Fruit fly (Drosophila melanogaster) whole organism, embryonic: Measurements from ENCODE around the gene CG46523.
A peak's percentile ranks its signal among the peaks of the same experiment; 100 is the strongest.

Experiments
- Atf3 ChIP-seq: fragments of 200-800 bp; sonication (Bioruptor generic); optimal IDR thresholded peaks from 3 replicates; lab custom pipeline; 2016; ENCODE audit warnings: missing biosample characterization, missing genetic modification characterization
- Bgb ChIP-seq: fragments of 200-800 bp; sonication (Bioruptor generic); IDR thresholded peaks from 2 replicates; pipeline ENCODE4 v1.3.6; 2022; ENCODE audit warnings: missing biosample characterization, missing genetic modification characterization; ENCODE audit not compliant: partially characterized antibody
- CG10366 ChIP-seq: fragments of 200-800 bp; sonication (Bioruptor generic); IDR thresholded peaks from 2 replicates; pipeline ENCODE4 v1.3.6; 2022; ENCODE audit warnings: missing biosample characterization, missing genetic modification characterization
- CG10462 ChIP-seq: fragments of 200-800 bp; sonication (Bioruptor generic); optimal IDR thresholded peaks from 2 replicates; lab custom pipeline; 2016; ENCODE audit warnings: missing biosample characterization, missing genetic modification characterization
- CG10654 ChIP-seq: fragments of 200-800 bp; sonication (Bioruptor generic); optimal IDR thresholded peaks from 2 replicates; lab custom pipeline; 2016; ENCODE audit warnings: missing biosample characterization, missing genetic modification characterization
- CG11696 ChIP-seq: fragments of 200-800 bp; sonication (Bioruptor generic); IDR thresholded peaks from 2 replicates; pipeline ENCODE4 v1.3.6; 2022; ENCODE audit warnings: missing biosample characterization, missing genetic modification characterization
- CG12155 ChIP-seq: fragments of 200-800 bp; sonication (Bioruptor generic); optimal IDR thresholded peaks from 3 replicates; lab custom pipeline; 2016; ENCODE audit warnings: missing biosample characterization, missing genetic modification characterization
- CG13123 ChIP-seq: fragments of 200-800 bp; sonication (Bioruptor generic); optimal IDR thresholded peaks from 2 replicates; lab custom pipeline; 2016; ENCODE audit warnings: missing biosample characterization, missing genetic modification characterization
- CG14965 ChIP-seq: fragments of 200-800 bp; sonication (Bioruptor generic); optimal IDR thresholded peaks from 2 replicates; lab custom pipeline; 2016; ENCODE audit warnings: missing biosample characterization, missing genetic modification characterization, borderline replicate concordance
- CG1529 ChIP-seq: fragments of 200-800 bp; sonication (Bioruptor generic); optimal IDR thresholded peaks from 3 replicates; lab custom pipeline; 2018; ENCODE audit warnings: missing biosample characterization, missing genetic modification characterization
- CG16779 ChIP-seq: fragments of 200-800 bp; sonication (Bioruptor generic); IDR thresholded peaks from 2 replicates; pipeline ENCODE4 v1.3.6; 2022; ENCODE audit warnings: missing biosample characterization, missing genetic modification characterization
- CG16815 ChIP-seq: fragments of 200-800 bp; sonication (Bioruptor generic); optimal IDR thresholded peaks from 3 replicates; lab custom pipeline; 2017; ENCODE audit warnings: missing biosample characterization, mild to moderate bottlenecking, missing genetic modification characterization
- CG2202 ChIP-seq: fragments of 200-800 bp; sonication (Bioruptor generic); optimal IDR thresholded peaks from 2 replicates; lab custom pipeline; 2018; ENCODE audit warnings: missing biosample characterization, mild to moderate bottlenecking, missing genetic modification characterization
- CG33213 ChIP-seq: fragments of 200-800 bp; sonication (Bioruptor generic); optimal IDR thresholded peaks from 3 replicates; lab custom pipeline; 2016; ENCODE audit warnings: missing biosample characterization, missing genetic modification characterization
- CG3847 ChIP-seq: fragments of 200-800 bp; sonication (Bioruptor generic); IDR thresholded peaks from 2 replicates; pipeline ENCODE4 v1.3.6; 2022; ENCODE audit warnings: missing biosample characterization, missing genetic modification characterization
- CG4404 ChIP-seq: fragments of 200-800 bp; sonication (Bioruptor generic); IDR thresholded peaks from 2 replicates; pipeline ENCODE4 v1.3.6; 2022; ENCODE audit warnings: missing biosample characterization, missing genetic modification characterization
- CG4854 ChIP-seq: fragments of 200-800 bp; sonication (Bioruptor generic); optimal IDR thresholded peaks from 2 replicates; lab custom pipeline; 2016; ENCODE audit warnings: missing biosample characterization, missing genetic modification characterization, inconsistent platforms
- CG6813 ChIP-seq: fragments of 200-800 bp; sonication (Bioruptor generic); optimal IDR thresholded peaks from 2 replicates; lab custom pipeline; 2017; ENCODE audit warnings: missing biosample characterization, missing genetic modification characterization, mild to moderate bottlenecking, moderate library complexity, missing genetic modification reagents
- CG6854 ChIP-seq: fragments of 200-800 bp; sonication (Bioruptor generic); optimal IDR thresholded peaks from 3 replicates; lab custom pipeline; 2017; ENCODE audit warnings: missing biosample characterization, mild to moderate bottlenecking, missing genetic modification characterization
- CG7963 ChIP-seq: fragments of 200-800 bp; sonication (Bioruptor generic); IDR thresholded peaks from 3 replicates; pipeline ENCODE4 v1.3.6; 2022; ENCODE audit warnings: missing biosample characterization, missing genetic modification characterization; ENCODE audit not compliant: partially characterized antibody
- CG8290 ChIP-seq, 3 experiments: fragments of 200-800 bp; sonication (Bioruptor generic); optimal IDR thresholded peaks; 2 replicates each; lab custom pipeline; 2016 to 2019; ENCODE audit warnings: missing biosample characterization in 3 of 3, missing genetic modification characterization in 3 of 3, mild to moderate bottlenecking in 2 of 3, moderate library complexity in 1 of 3
- CkIIα-i1 ChIP-seq: fragments of 200-800 bp; sonication (Bioruptor generic); IDR thresholded peaks from 2 replicates; pipeline ENCODE4 v1.3.6; 2022; ENCODE audit warnings: missing biosample characterization, missing genetic modification characterization
- Dll ChIP-seq: fragments of 200-800 bp; sonication (Bioruptor generic); IDR thresholded peaks from 4 replicates; pipeline ENCODE4 v1.3.6; 2022; ENCODE audit warnings: missing biosample characterization, missing genetic modification characterization; ENCODE audit not compliant: partially characterized antibody
- Dref ChIP-seq: fragments of 200-800 bp; sonication (Bioruptor generic); IDR thresholded peaks from 2 replicates; pipeline ENCODE4 v1.3.6; 2022; ENCODE audit warnings: missing biosample characterization, missing genetic modification characterization
- Elba2 ChIP-seq: fragments of 200-800 bp; sonication (Bioruptor generic); optimal IDR thresholded peaks from 3 replicates; lab custom pipeline; 2016; ENCODE audit warnings: missing biosample characterization, missing genetic modification characterization
- Fer2 ChIP-seq: fragments of 200-800 bp; sonication (Bioruptor generic); optimal IDR thresholded peaks from 2 replicates; lab custom pipeline; 2018; ENCODE audit warnings: missing biosample characterization, mild to moderate bottlenecking, missing genetic modification characterization, moderate library complexity
- HmgZ ChIP-seq: fragments of 200-800 bp; sonication (Bioruptor generic); optimal IDR thresholded peaks from 2 replicates; lab custom pipeline; 2018; ENCODE audit warnings: missing biosample characterization, mild to moderate bottlenecking, missing genetic modification characterization
- Hr39 ChIP-seq: fragments of >200 bp; optimal IDR thresholded peaks from 2 replicates; lab custom pipeline; 2017
- Hsf ChIP-seq: fragments of 200-800 bp; sonication (Bioruptor generic); optimal IDR thresholded peaks from 3 replicates; lab custom pipeline; 2016; ENCODE audit warnings: missing biosample characterization, missing genetic modification characterization
- Lim3 ChIP-seq: fragments of 200-800 bp; sonication (Bioruptor generic); IDR thresholded peaks from 2 replicates; pipeline ENCODE4 v1.3.6; 2022; ENCODE audit warnings: missing biosample characterization, missing genetic modification characterization
- MBD-R2 ChIP-seq: fragments of 200-800 bp; sonication (Bioruptor generic); IDR thresholded peaks from 2 replicates; pipeline ENCODE4 v1.3.6; 2022; ENCODE audit warnings: missing biosample characterization, missing genetic modification characterization
- Mrtf ChIP-seq: fragments of 200-800 bp; sonication (Bioruptor generic); IDR thresholded peaks from 3 replicates; pipeline ENCODE4 v1.3.6; 2022; ENCODE audit warnings: missing biosample characterization, missing genetic modification characterization
- NC2α ChIP-seq: fragments of 200-800 bp; sonication (Bioruptor generic); optimal IDR thresholded peaks from 2 replicates; lab custom pipeline; 2016; ENCODE audit warnings: missing biosample characterization, missing genetic modification characterization
- Pdp1 ChIP-seq, 2 experiments: fragments of 200-800 bp; sonication (Bioruptor generic); optimal IDR thresholded peaks; 3 replicates each; lab custom pipeline; 2016; ENCODE audit warnings: missing biosample characterization in 2 of 2, missing genetic modification characterization in 2 of 2, mild to moderate bottlenecking in 1 of 2, moderate library complexity in 1 of 2
- Spps ChIP-seq: fragments of 200-800 bp; sonication (Bioruptor generic); optimal IDR thresholded peaks from 2 replicates; lab custom pipeline; 2018; ENCODE audit warnings: missing biosample characterization, mild to moderate bottlenecking, missing genetic modification characterization
- Ssrp ChIP-seq: fragments of 200-800 bp; sonication (Bioruptor generic); optimal IDR thresholded peaks from 2 replicates; lab custom pipeline; 2018; ENCODE audit warnings: missing biosample characterization, mild to moderate bottlenecking, missing genetic modification characterization, moderate library complexity
- Usf ChIP-seq: fragments of 200-800 bp; sonication (Bioruptor generic); optimal IDR thresholded peaks from 2 replicates; lab custom pipeline; 2017; ENCODE audit warnings: missing genotype, missing biosample characterization, missing genetic modification characterization
- bigmax ChIP-seq: fragments of 200-800 bp; sonication (Bioruptor generic); optimal IDR thresholded peaks from 2 replicates; lab custom pipeline; 2018; ENCODE audit warnings: missing biosample characterization, mild to moderate bottlenecking, missing genetic modification characterization
- corto ChIP-seq: fragments of 200-800 bp; sonication (Bioruptor generic); optimal IDR thresholded peaks from 2 replicates; lab custom pipeline; 2016; ENCODE audit warnings: missing biosample characterization, mild to moderate bottlenecking, missing genetic modification characterization, moderate library complexity
- dan ChIP-seq: fragments of 200-800 bp; sonication (Bioruptor generic); IDR thresholded peaks from 2 replicates; pipeline ENCODE4 v1.3.6; 2022; ENCODE audit warnings: missing biosample characterization, missing genetic modification characterization
- ftz-f1 ChIP-seq: fragments of 200-800 bp; sonication (Bioruptor generic); optimal IDR thresholded peaks from 2 replicates; lab custom pipeline; 2016; ENCODE audit warnings: missing biosample characterization, missing genetic modification characterization
- h ChIP-seq: fragments of >200 bp; optimal IDR thresholded peaks from 2 replicates; lab custom pipeline; 2017
- insv ChIP-seq, 2 experiments: fragments of 200-800 bp; sonication (Bioruptor generic); optimal IDR thresholded peaks; 3 replicates each; lab custom pipeline; 2016 to 2018; ENCODE audit warnings: missing biosample characterization in 2 of 2, missing genetic modification characterization in 2 of 2
- pb ChIP-seq: fragments of 200-800 bp; sonication (Bioruptor generic); optimal IDR thresholded peaks from 3 replicates; lab custom pipeline; 2016; ENCODE audit warnings: missing biosample characterization, missing genetic modification characterization
- rib ChIP-seq: fragments of 200-800 bp; sonication (Bioruptor generic); IDR thresholded peaks from 2 replicates; pipeline ENCODE4 v1.3.6; 2022; ENCODE audit warnings: missing biosample characterization, missing genetic modification characterization
- slou ChIP-seq: fragments of 200-800 bp; sonication (Bioruptor generic); optimal IDR thresholded peaks from 3 replicates; lab custom pipeline; 2016; ENCODE audit warnings: missing biosample characterization, missing genetic modification characterization
- sr ChIP-seq: fragments of 200-800 bp; sonication (Bioruptor generic); IDR thresholded peaks from 3 replicates; pipeline ENCODE4 v1.3.6; 2022; ENCODE audit warnings: missing biosample characterization, missing genetic modification characterization
- tna ChIP-seq: fragments of 200-800 bp; sonication (Bioruptor generic); IDR thresholded peaks from 2 replicates; pipeline ENCODE4 v1.3.6; 2022; ENCODE audit warnings: missing biosample characterization, missing genetic modification characterization; ENCODE audit not compliant: partially characterized antibody
- unc-4 ChIP-seq: fragments of 200-800 bp; sonication (Bioruptor generic); IDR thresholded peaks from 2 replicates; pipeline ENCODE4 v1.3.6; 2022; ENCODE audit warnings: missing biosample characterization, missing genetic modification characterization; ENCODE audit not compliant: partially characterized antibody
- zfh1 ChIP-seq: fragments of 200-800 bp; sonication (Bioruptor generic); IDR thresholded peaks from 3 replicates; pipeline ENCODE4 v1.3.6; 2022; ENCODE audit warnings: missing biosample characterization, missing genetic modification characterization

CG46523 gene

DNA sequence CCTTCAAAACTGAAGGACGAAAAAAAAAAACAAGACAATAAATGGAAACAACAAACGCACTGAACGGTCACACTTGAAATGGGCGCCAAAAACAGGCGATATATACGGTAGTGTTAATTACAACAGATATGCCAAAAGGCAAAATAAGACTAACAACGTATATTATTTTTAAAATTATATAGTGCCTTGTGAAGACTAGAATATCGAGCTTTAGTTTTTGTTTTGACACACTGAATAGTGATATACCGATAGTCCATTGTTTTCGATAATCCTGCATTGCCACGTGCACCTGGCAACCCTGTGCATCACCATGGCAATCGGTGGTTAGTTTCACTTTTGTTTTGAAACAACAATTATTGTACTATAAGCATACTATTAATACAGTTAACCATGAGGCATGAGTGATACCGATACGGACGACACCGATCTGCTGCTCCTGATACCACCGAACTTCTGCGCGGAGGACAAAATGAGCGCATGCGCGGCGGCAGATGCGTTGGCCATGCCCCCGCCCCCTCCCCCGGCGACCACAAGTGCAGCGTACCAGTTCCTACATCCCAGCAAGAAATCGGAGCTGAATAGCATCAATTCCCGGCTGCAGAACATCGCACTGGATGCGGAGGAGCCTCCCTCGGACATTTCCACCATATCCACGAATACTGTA is 8.7 kb upstream of the CG46523 start, which contains the start of the genes mu2 and Cnb (continued):
- TF ChIP-seq Dll (GFP tag; lab: Robert Waterston, UW) (peak; percentile 86), CG33213 (GFP tag; lab: Kevin White, UChicago) (no peak), Dref (GFP tag; lab: Robert Waterston, UW) (peak; percentile 68), CG4404 (GFP tag; lab: Robert Waterston, UW) (no peak), CG12155 (GFP tag; lab: Kevin White, UChicago) (no peak), ftz-f1 (GFP tag; lab: Kevin White, UChicago) (no peak), CG7963 (GFP tag; lab: Robert Waterston, UW) (0 out of 3 replicates have a peak, but pooled peaks have one; percentile 47), CG2202 (no peak), Hr39 (lab: Kevin White, UChicago) (peak; percentile 48), CG3847 (GFP tag; lab: Robert Waterston, UW) (peak; percentile 82), CG10462 (GFP tag; lab: Kevin White, UChicago) (no peak), CG10366 (GFP tag; lab: Robert Waterston, UW) (no peak), Hsf (peak; percentile 22), CG8290 (GFP tag; optimal IDR thresholded peaks at IDR 0.05; lab: Kevin White, UChicago) (no peak), CG8290 (tag; optimal IDR thresholded peaks at IDR 0.05; lab: Kevin White, UChicago) (no peak), NC2α (GFP tag; lab: Kevin White, UChicago) (no peak), bigmax (GFP tag; lab: Kevin White, UChicago) (no peak), CG14965 (GFP tag; lab: Kevin White, UChicago) (no peak), CG6854 (GFP tag; lab: Kevin White, UChicago) (no peak), h (lab: Kevin White, UChicago) (no peak), zfh1 (no peak), CG4854 (GFP tag; lab: Kevin White, UChicago) (no peak), CkIIα-i1 (GFP tag; lab: Robert Waterston, UW) (no peak), CG11696 (GFP tag; lab: Robert Waterston, UW) (no peak), Mrtf (GFP tag; lab: Robert Waterston, UW) (no peak), Elba2 (GFP tag; lab: Kevin White, UChicago) (peak; percentile 24), Spps (tag; lab: Kevin White, UChicago) (no peak), CG6813 (GFP tag; lab: Kevin White, UChicago) (no peak), MBD-R2 (GFP tag; lab: Robert Waterston, UW) (peak; percentile 92), sr (no peak)

- TF ChIP-seq rib (GFP tag; lab: Robert Waterston, UW) (no peak), Lim3 (GFP tag; lab: Robert Waterston, UW) (no peak), CG10654 (peak; percentile 3), Usf (GFP tag; lab: Kevin White, UChicago) (no peak), HmgZ (tag; lab: Kevin White, UChicago) (no peak), CG13123 (GFP tag; lab: Kevin White, UChicago) (no peak), Ssrp (no peak), unc-4 (GFP tag; lab: Robert Waterston, UW) (peak; percentile 77), Bgb (GFP tag; lab: Robert Waterston, UW) (peak; percentile 61), Dll (GFP tag; lab: Robert Waterston, UW) (peak; percentile 82), Pdp1 (GFP tag; optimal IDR thresholded peaks at IDR 0.05; lab: Kevin White, UChicago) (no peak), corto (GFP tag; lab: Kevin White, UChicago) (no peak), slou (GFP tag; lab: Kevin White, UChicago) (no peak), insv (GFP tag; optimal IDR thresholded peaks at IDR 0.05; lab: Kevin White, UChicago) (no peak), pb (no peak), CG16815 (no peak), CG1529 (no peak), Fer2 (tag; lab: Kevin White, UChicago) (peak; percentile 4), tna (GFP tag; lab: Robert Waterston, UW) (peak; percentile 41; the same call in 1 of the 2 replicates), CG6854 (GFP tag; lab: Kevin White, UChicago) (no peak), CG16779 (no peak), dan (GFP tag; lab: Robert Waterston, UW) (no peak), Atf3 (no peak)
Measured at dm6 chr3L:1940843-1941418, 2.0 kb upstream of the CG46523 start, which contains the start of gene Mfap1. TSS of gene Mfap1 (plus strand) at chr3L:1941068.
